Worm (Caenorhabditis elegans) whole organism, L4/young adult: Measurements from ENCODE around the gene ZK822.10.
A peak's percentile ranks its signal among the peaks of the same experiment; 100 is the strongest.

Experiments
- W03F9.2 ChIP-seq: fragments of 150-350 bp; optimal IDR thresholded peaks from 2 replicates; lab custom pipeline; 2014; ENCODE audit warnings: missing biosample characterization, missing genetic modification characterization
- dao-5 ChIP-seq: sonication (generic microtip); optimal IDR thresholded peaks from 2 replicates; lab custom pipeline; 2016; ENCODE audit warnings: missing genotype, missing genetic modification characterization, moderate library complexity, missing compliant biosample characterization
- him-1 ChIP-seq: sonication (generic microtip); optimal IDR thresholded peaks from 2 replicates; lab custom pipeline; 2016; ENCODE audit warnings: missing genotype, missing genetic modification reagents, missing genetic modification characterization, missing compliant biosample characterization

Gene ZK822.10

ce11 chrIV:11959573-11959972, 42.6 kb downstream of the ZK822.10 start, which contains the start of gene tgt-1:
Gene tgt-1, minus strand, starts transcription at chrIV:11959804.
- no peak for TF ChIP-seq W03F9.2 (tag; lab: Kevin White, UChicago)
- TF ChIP-seq dao-5 (tag; lab: Kevin White, UChicago): no peak
- no peak for TF ChIP-seq him-1 (tag; lab: Kevin White, UChicago)

DNA sequence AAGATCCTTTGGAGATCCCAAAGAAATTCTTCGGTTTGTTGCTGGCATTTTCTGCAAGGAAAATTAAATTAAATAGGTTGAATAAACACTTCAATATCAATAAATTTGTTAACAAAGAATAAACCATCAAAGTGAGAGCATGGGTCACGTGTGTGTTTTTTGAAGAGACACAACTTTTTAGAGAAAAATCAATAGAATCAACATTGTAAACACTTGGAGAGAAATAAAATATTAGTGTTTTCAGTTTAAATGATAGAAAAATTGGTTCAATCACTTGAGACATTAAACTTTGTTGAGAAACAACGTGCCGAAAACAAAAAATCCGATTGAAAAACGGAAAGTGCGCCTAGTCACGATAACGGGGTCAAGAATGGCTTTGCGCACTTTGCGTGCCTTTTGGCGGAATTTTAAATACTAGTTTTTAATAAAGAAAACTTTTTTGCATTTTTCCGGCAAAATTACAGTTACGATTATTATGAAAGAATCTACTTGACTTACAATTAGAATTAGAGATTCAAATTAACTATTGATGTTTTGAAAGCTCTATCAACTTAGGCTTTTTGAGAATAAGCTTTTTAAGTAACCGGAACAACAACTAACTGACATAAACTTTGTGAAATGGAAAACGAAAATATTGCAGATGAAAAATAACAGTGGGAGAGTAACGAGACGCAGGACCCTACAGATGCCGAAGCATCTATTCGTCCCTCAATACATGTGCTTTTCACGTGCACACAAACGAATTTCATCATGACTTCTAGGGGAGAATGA, 44.7 kb downstream of the ZK822.10 start, which contains the start of gene ZK829.7:
Gene ZK829.7, minus strand, starts transcription at position 51 of the 771 bp plus-strand sequence.
- TF ChIP-seq W03F9.2 (tag; lab: Kevin White, UChicago) (peak; percentile 41), him-1 (tag; lab: Kevin White, UChicago) (no peak), dao-5 (tag; lab: Kevin White, UChicago) (no peak)

DNA sequence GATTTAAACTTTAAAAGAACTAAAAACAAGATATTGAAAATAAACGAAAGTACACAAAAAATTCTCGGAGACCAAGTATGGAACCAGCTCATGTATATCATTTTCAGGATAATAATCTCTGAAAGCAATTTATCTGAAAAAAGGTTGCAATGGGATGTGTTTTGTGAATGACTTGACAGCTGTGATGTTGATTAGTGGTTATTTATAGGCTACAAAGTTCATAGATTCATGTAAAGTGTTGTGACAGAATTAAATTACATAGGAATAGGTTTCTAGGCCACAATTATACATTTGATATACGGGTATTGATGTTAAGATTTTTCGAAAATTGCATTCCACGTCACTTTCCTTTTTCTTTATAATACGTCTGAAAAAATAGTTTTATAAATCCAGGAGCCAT, 48.4 kb downstream of the ZK822.10 start, which contains the start of gene srj-1:
Gene srj-1, minus strand, starts transcription at position 101 of the 400 bp plus-strand sequence.
- TF ChIP-seq dao-5 (tag; lab: Kevin White, UChicago) (no peak), W03F9.2 (tag; lab: Kevin White, UChicago) (no peak), him-1 (tag; lab: Kevin White, UChicago) (no peak)
